Worm (Caenorhabditis elegans): ENCODE results near the gene tkr-1.

DNA sequence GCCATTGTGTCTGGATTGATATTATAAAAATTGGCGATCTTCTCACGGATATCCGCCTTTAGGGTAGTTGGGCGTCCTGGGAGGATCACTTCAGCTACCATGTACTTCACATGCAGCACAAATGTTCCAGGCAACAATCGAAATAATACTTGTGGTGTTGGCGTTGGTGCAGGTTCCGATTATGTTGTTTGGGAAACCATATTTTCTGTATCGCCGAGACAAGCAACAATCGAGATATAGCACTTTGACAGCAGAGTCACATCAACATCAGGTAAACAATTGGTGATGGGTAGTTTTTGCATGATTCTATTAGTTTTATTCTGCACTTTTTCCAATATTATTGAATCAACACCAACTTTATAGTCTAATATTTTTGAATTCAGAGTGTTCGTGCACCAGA, 29.7 kb downstream of the tkr-1 start, which contains the start of gene T26G10.3:
- no peak for TF ChIP-seq flt-1 (GFP tag; IDR thresholded peaks at IDR 0.05)
- TF ChIP-seq T22C8.4 (GFP tag; IDR thresholded peaks at IDR 0.05) = no peak

All from whole organism, midembryonic.